Fruit fly (Drosophila melanogaster): ENCODE data around the gene CG15764.

Gene CG15764

dm6 chrX:5868795-5869194 is at the start of gene CG15764:
CG15764 (plus strand) TSS chrX:5869095.
- no peak for TF ChIP-seq noc (tag; optimal IDR thresholded peaks at IDR 0.05)

DNA sequence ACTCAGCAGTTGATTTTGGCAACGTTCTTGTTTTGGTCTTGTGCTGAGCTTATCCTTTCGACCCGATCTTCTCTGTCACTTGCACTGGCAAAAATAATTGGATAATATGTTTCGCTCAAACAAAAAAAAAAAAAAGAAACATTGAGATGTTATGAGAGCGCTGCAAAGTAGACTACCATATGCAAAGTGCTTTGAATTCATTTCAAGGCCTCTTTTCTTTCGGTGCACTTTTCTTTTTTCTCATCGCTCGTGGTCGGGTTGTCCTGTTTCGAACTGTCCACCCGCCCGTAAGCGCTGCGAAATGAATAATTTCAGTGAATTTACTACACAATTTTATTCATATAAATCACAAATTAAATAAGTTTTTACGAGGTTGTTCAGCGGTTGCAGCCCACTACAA is 48.9 kb upstream of the CG15764 start:
- no peak for TF ChIP-seq noc (tag; optimal IDR thresholded peaks at IDR 0.05)

dm6 chrX:5839737-5840136 is 29.2 kb upstream of the CG15764 start:
- no peak for TF ChIP-seq noc (tag; optimal IDR thresholded peaks at IDR 0.05)

- TF ChIP-seq noc (tag; optimal IDR thresholded peaks at IDR 0.05), result no peak
These were observed 23.9 kb upstream of the CG15764 start, which contains the start of gene CG12729 for dm6 chrX:5844980-5845379. CG12729 (plus strand) TSS chrX:5845280.

DNA sequence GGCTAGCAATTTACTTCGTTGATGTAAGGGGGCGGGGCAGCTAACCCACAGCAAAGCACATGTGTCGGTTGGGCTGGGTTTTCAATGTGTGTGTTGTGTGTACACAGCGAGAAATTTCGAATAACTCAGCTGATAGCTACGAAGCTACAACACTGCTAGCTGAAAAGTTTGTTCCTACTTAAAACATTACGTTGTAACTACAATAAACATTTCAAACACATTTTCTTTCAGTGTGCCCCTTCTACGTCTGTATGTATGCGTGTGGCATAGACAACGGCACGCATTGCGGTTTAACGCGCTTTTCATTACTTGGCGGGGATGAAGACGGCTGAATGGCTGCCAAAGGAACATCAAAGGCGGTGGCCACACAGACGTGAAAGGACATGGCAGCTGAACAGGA is 21.4 kb upstream of the CG15764 start:
- no peak for TF ChIP-seq noc (tag; optimal IDR thresholded peaks at IDR 0.05)

- TF ChIP-seq noc (tag; optimal IDR thresholded peaks at IDR 0.05), result no peak
These were observed 16.2 kb upstream of the CG15764 start for dm6 chrX:5852677-5853076.

- TF ChIP-seq noc (tag; optimal IDR thresholded peaks at IDR 0.05), result no peak
These were observed 15.4 kb upstream of the CG15764 start, which contains the start of gene CG43136 for dm6 chrX:5853461-5853860. CG43136 (plus strand) TSS chrX:5853761.

dm6 chrX:5865051-5865450 is 3.8 kb upstream of the CG15764 start, which contains the start of gene CG43137:
CG43137 (minus strand) TSS chrX:5865151.
- TF ChIP-seq noc (tag; optimal IDR thresholded peaks at IDR 0.05), result no peak

- TF ChIP-seq noc (tag; optimal IDR thresholded peaks at IDR 0.05), result no peak
These were observed 2.8 kb upstream of the CG15764 start for dm6 chrX:5866095-5866494.

dm6 chrX:5873164-5873563 is 4.3 kb downstream of the CG15764 start, which contains the start of gene GAA1:
GAA1 (minus strand) TSS chrX:5873357.
- no peak for TF ChIP-seq noc (tag; optimal IDR thresholded peaks at IDR 0.05)

dm6 chrX:5876584-5876983 is 7.7 kb downstream of the CG15764 start, which contains the start of gene mof:
mof (minus strand) TSS chrX:5876853.
- no peak for TF ChIP-seq noc (tag; optimal IDR thresholded peaks at IDR 0.05)

dm6 chrX:5879543-5879943 is 10.6 kb downstream of the CG15764 start, which contains the start of the genes Usp30 and CG16721:
Usp30 (minus strand) TSS chrX:5879787.
CG16721 (plus strand) TSS chrX:5879869.
- TF ChIP-seq noc (tag; optimal IDR thresholded peaks at IDR 0.05), result peak; percentile 65

DNA sequence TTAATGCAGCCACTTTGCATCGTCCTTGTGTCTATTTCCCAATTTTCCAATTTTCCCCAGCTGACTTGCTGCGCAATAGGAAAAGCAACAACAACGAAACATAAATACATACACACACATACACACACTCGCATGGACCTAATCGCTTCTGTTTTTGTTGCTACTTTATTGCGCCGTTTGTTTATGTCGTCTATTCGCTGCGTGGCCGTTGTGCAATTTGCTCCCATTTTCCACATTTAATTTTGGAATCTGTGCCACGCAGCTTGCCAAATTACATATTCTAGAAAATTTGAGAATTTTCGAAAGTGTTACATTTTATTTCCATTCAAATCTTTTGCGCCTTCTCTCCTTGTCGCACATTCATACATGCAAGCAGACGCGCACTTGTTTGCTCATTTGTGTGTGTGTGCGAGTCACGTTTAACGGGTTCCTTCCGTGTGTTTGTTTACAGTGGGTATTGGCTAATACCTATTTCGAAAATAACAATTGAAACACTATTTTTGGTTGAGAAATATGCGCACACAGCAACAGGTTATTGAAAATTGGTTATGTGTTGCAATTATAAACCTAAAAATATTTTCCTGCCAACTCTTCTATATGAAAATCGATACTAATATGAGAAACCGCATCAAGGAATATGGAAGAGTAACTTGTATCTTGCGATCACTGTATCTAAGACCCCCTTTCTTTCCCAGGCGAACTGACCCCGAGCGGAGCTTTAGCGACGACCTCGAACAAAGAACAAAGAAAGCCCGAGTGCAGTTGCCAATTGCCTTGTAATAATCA is 11.4 kb downstream of the CG15764 start:
- TF ChIP-seq noc (tag; optimal IDR thresholded peaks at IDR 0.05), result peak; percentile 59

dm6 chrX:5883394-5883793 is 14.5 kb downstream of the CG15764 start:
- no peak for TF ChIP-seq noc (tag; optimal IDR thresholded peaks at IDR 0.05)

DNA sequence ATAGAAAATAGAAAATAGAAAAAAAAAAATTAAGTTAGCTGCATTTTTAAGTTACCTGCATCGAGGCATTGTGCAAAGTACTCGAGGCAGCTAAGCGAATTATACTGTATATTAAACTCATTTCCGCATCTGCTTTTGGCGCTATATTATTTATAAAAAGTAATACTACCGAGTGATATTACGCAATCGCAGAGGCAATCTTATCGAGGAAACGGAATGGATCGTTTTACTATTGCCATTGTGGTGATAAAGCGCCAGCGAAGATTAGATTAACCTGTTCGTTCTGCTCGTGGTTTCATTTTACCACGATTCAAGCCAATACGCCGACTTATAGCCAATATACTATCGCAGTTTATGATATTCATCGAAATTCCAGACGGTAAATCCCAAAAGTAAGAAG is 15.4 kb downstream of the CG15764 start:
- no peak for TF ChIP-seq noc (tag; optimal IDR thresholded peaks at IDR 0.05)

DNA sequence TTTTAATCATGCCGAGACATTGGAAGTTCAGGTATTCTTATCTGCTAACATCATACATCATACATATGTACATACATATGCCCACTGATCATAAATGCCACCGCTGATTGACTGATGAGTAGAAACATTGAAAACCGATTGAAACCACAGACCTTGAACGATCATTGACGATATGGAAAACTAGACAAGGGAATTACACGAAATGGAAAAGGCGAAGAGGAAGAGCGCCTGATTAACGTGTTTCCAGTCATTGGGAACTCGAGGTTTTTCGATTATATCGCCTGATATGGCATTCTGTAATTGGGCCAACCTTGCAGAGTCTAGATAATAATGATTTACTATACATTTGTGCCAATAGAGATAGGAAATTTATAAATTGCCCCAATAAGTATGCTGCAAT is 16.0 kb downstream of the CG15764 start:
- no peak for TF ChIP-seq noc (tag; optimal IDR thresholded peaks at IDR 0.05)

- no peak for TF ChIP-seq noc (tag; optimal IDR thresholded peaks at IDR 0.05)
These were observed 16.6 kb downstream of the CG15764 start for dm6 chrX:5885521-5885920.
